Fruit fly (Drosophila melanogaster): ENCODE results near the gene Atg16.
A peak's percentile ranks its signal among the peaks of the same experiment; 100 is the strongest.

The Atg16 gene

DNA sequence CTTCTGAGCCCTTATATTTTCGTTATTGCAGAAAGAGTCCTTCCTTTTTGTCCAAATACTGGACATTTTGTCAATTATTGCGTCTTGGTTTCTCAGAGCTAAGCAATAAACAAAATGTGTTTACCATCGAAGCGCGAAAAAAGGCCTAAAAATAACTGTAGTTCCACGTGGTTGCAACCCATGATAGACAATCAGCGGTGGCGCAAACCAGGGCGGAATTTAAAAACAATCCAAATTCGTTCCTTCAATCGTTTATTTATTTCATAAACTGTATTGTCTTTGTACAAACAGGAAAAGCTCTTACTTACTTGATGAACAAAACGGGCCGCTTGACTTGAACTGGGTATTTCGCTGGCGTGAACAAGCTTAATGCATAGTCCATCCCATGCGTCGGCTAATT is 23.9 kb upstream of the Atg16 start, which contains the start of gene CG7824 (continued):
- TF ChIP-seq CG8388 (GFP tag; optimal IDR thresholded peaks at IDR 0.05) (peak; percentile 51), bbx (GFP tag; IDR thresholded peaks at IDR 0.05; ENCODE audit: partially characterized antibody) (no peak), Bdp1 (GFP tag; optimal IDR thresholded peaks at IDR 0.05) (no peak), Doc3 (GFP tag; IDR thresholded peaks at IDR 0.05; ENCODE audit: partially characterized antibody) (no peak), CG15073 (GFP tag; optimal IDR thresholded peaks at IDR 0.05) (no peak), sug (tag; optimal IDR thresholded peaks at IDR 0.05) (no peak), so (GFP tag; IDR thresholded peaks at IDR 0.05) (no peak), slou (GFP tag; optimal IDR thresholded peaks at IDR 0.05) (no peak), abd-A (tag; optimal IDR thresholded peaks at IDR 0.05) (no peak), CG11695 (GFP tag; IDR thresholded peaks at IDR 0.05) (no peak), CG5953 (GFP tag; IDR thresholded peaks at IDR 0.05) (no peak), BEAF-32 (GFP tag; optimal IDR thresholded peaks at IDR 0.05) (peak; percentile 33), onecut (GFP tag; IDR thresholded peaks at IDR 0.05) (no peak), Aef1 (GFP tag; IDR thresholded peaks at IDR 0.05) (no peak), CG30020 (tag; optimal IDR thresholded peaks at IDR 0.05) (no peak), Rx (GFP tag; IDR thresholded peaks at IDR 0.05) (no peak), CG32532 (GFP tag; IDR thresholded peaks at IDR 0.05) (no peak), HHEX (GFP tag; optimal IDR thresholded peaks at IDR 0.05) (no peak), CG12391 (tag; optimal IDR thresholded peaks at IDR 0.05) (no peak), pan (optimal IDR thresholded peaks at IDR 0.05) (no peak), pan (GFP tag; optimal IDR thresholded peaks at IDR 0.05 in 1 of 2, IDR thresholded peaks at IDR 0.05 in 1 of 2) (no peak), schlank (tag; optimal IDR thresholded peaks at IDR 0.05) (no peak), ERR (GFP tag; optimal IDR thresholded peaks at IDR 0.05) (no peak), CG34422 (GFP tag; IDR thresholded peaks at IDR 0.05) (no peak), Dek (tag; optimal IDR thresholded peaks at IDR 0.05) (no peak), ara (GFP tag; IDR thresholded peaks at IDR 0.05) (0 out of 2 replicates have a peak, but pooled peaks have one; percentile 30), CoRest (tag; optimal IDR thresholded peaks at IDR 0.05) (peak; percentile 19), TFAM (GFP tag; optimal IDR thresholded peaks at IDR 0.05) (no peak), nerfin-2 (GFP tag; IDR thresholded peaks at IDR 0.05; ENCODE audit: partially characterized antibody) (no peak), CG5245 (GFP tag; optimal IDR thresholded peaks at IDR 0.05) (no peak), eyg (GFP tag; optimal IDR thresholded peaks at IDR 0.05) (no peak), emc (GFP tag; optimal IDR thresholded peaks at IDR 0.05) (no peak), twi (tag; optimal IDR thresholded peaks at IDR 0.05) (no peak), CG1233 (GFP tag; optimal IDR thresholded peaks at IDR 0.05) (no peak), CG16813 (GFP tag; IDR thresholded peaks at IDR 0.05; ENCODE audit: partially characterized antibody) (no peak), CG8089 (GFP tag; optimal IDR thresholded peaks at IDR 0.05) (no peak), luna (GFP tag; optimal IDR thresholded peaks at IDR 0.05) (no peak), Elba2 (GFP tag; optimal IDR thresholded peaks at IDR 0.05) (no peak), lov (optimal IDR thresholded peaks at IDR 0.05) (no peak), lov (GFP tag; IDR thresholded peaks at IDR 0.05) (no peak), Ada2b (GFP tag; IDR thresholded peaks at IDR 0.05) (no peak), chinmo (GFP tag; IDR thresholded peaks at IDR 0.05; ENCODE audit: partially characterized antibody) (no peak), Dfd (GFP tag; optimal IDR thresholded peaks at IDR 0.05) (no peak), ac (GFP tag; optimal IDR thresholded peaks at IDR 0.05) (no peak), zen (tag; optimal IDR thresholded peaks at IDR 0.05) (peak; percentile 13), fd102C (GFP tag; optimal IDR thresholded peaks at IDR 0.05) (no peak), CG6791 (GFP tag; IDR thresholded peaks at IDR 0.05; ENCODE audit: partially characterized antibody) (0 out of 3 replicates have a peak, but pooled peaks have one; percentile 22), disco-r (GFP tag; optimal IDR thresholded peaks at IDR 0.05) (no peak), CG6175 (GFP tag; IDR thresholded peaks at IDR 0.05) (no peak), CG6765 (GFP tag; optimal IDR thresholded peaks at IDR 0.05) (no peak), btn (GFP tag; optimal IDR thresholded peaks at IDR 0.05) (no peak), CkIIα-i1 (GFP tag; IDR thresholded peaks at IDR 0.05) (no peak)

All from whole organism, embryonic.